Worm (Caenorhabditis elegans): ENCODE measurements around the gene nhr-172.

The nhr-172 gene

DNA sequence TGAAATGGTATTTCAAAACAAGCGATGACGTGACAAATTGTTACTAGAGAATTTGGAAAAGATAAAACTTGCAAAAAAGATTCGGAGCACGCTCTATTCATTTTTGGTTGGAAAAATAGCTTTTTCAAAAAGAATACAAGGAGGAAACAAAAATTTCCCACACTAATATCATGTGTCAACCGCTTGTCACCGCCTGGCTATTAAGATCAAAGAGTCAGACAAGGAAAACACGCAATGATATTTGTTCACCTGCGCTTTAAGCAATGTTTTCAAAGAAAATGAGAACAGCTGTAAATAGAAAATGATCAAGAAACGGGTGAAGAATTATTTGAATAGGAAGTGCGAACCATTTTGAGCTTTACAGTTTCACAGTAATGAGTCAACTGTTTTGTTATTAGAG lies 32.0 kb upstream of the nhr-172 start, which contains the start of gene srh-125:
Gene srh-125, minus strand, starts transcription at position 101 of the 400 bp plus-strand sequence.
- TF ChIP-seq nhr-12 (tag; optimal IDR thresholded peaks at IDR 0.05): no peak
- no peak for TF ChIP-seq ztf-11 (tag; optimal IDR thresholded peaks at IDR 0.05)
- TF ChIP-seq nhr-2 (tag; optimal IDR thresholded peaks at IDR 0.05): no peak
- TF ChIP-seq lin-13 (tag; optimal IDR thresholded peaks at IDR 0.05): no peak
- TF ChIP-seq lin-32 (GFP tag; optimal IDR thresholded peaks at IDR 0.05): no peak
- TF ChIP-seq zip-8 (tag; optimal IDR thresholded peaks at IDR 0.05): no peak
- TF ChIP-seq mls-2 (tag; optimal IDR thresholded peaks at IDR 0.05): no peak
- no peak for TF ChIP-seq hlh-1 (tag; optimal IDR thresholded peaks at IDR 0.05)
- TF ChIP-seq drap-1 (GFP tag; optimal IDR thresholded peaks at IDR 0.05): no peak
- no peak for TF ChIP-seq bed-3 (GFP tag; optimal IDR thresholded peaks at IDR 0.05)
- TF ChIP-seq ham-2 (GFP tag; optimal IDR thresholded peaks at IDR 0.05): no peak
- TF ChIP-seq nhr-28 (tag; optimal IDR thresholded peaks at IDR 0.05): no peak
- no peak for TF ChIP-seq cnd-1 (tag; optimal IDR thresholded peaks at IDR 0.05)
- TF ChIP-seq mab-5 (tag; optimal IDR thresholded peaks at IDR 0.05): no peak
- TF ChIP-seq lsy-2 (tag; optimal IDR thresholded peaks at IDR 0.05): no peak
- no peak for TF ChIP-seq M03D4.4 (tag; optimal IDR thresholded peaks at IDR 0.05)
- TF ChIP-seq snpc-4 (tag; optimal IDR thresholded peaks at IDR 0.05): no peak
- TF ChIP-seq unc-62 (GFP tag; optimal IDR thresholded peaks at IDR 0.05): no peak
- no peak for TF ChIP-seq mep-1 (tag; optimal IDR thresholded peaks at IDR 0.05)

- TF ChIP-seq tbx-8 (GFP tag; optimal IDR thresholded peaks at IDR 0.05) (no peak), zip-8 (tag; optimal IDR thresholded peaks at IDR 0.05) (no peak), lin-13 (tag; optimal IDR thresholded peaks at IDR 0.05) (no peak), elt-3 (tag; optimal IDR thresholded peaks at IDR 0.05) (no peak), ceh-83 (GFP tag; optimal IDR thresholded peaks at IDR 0.05) (no peak)
These were observed 30.4 kb upstream of the nhr-172 start, which contains the start of gene str-190 for ce11 chrV:7478404-7478803. str-190 (minus strand) TSS chrV:7478504.

DNA sequence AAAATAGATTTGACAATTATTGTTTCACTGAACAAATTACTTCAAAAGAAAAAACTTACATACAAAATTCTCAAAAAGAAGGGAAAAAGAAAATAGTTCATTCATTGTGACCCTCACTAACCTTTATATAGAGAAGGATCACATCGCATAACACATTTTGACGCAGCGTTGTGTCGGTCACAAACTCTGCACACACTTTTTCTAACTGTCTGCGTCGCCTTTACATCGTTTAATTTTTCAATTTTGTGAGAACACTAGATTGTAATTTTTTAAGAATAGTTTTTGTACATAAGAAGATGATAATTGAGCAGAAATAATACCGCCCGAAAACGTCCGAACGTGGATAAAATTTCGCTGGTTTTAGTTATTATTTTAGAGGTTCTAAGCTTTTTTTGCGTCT lies 27.8 kb upstream of the nhr-172 start, which contains the start of gene C18B10.6:
Gene C18B10.6, minus strand, starts transcription at position 101 of the 400 bp plus-strand sequence.
- TF ChIP-seq drap-1 (GFP tag; optimal IDR thresholded peaks at IDR 0.05): no peak
- no peak for TF ChIP-seq unc-39 (tag; optimal IDR thresholded peaks at IDR 0.05)
- no peak for TF ChIP-seq elt-3 (tag; optimal IDR thresholded peaks at IDR 0.05)
- no peak for TF ChIP-seq ham-2 (GFP tag; optimal IDR thresholded peaks at IDR 0.05)
- TF ChIP-seq elt-1 (tag; optimal IDR thresholded peaks at IDR 0.05; ENCODE audit: borderline replicate concordance, insufficient read depth): no peak
- no peak for TF ChIP-seq unc-120 (tag; optimal IDR thresholded peaks at IDR 0.05; ENCODE audit: poor library complexity, severe bottlenecking)
- no peak for TF ChIP-seq mab-5 (tag; optimal IDR thresholded peaks at IDR 0.05)
- TF ChIP-seq hlh-1 (tag; optimal IDR thresholded peaks at IDR 0.05): no peak
- TF ChIP-seq nhr-76 (tag; optimal IDR thresholded peaks at IDR 0.05): no peak
- no peak for TF ChIP-seq blmp-1 (tag; optimal IDR thresholded peaks at IDR 0.05)
- TF ChIP-seq mep-1 (tag; optimal IDR thresholded peaks at IDR 0.05): no peak
- no peak for TF ChIP-seq ztf-11 (tag; optimal IDR thresholded peaks at IDR 0.05)

DNA sequence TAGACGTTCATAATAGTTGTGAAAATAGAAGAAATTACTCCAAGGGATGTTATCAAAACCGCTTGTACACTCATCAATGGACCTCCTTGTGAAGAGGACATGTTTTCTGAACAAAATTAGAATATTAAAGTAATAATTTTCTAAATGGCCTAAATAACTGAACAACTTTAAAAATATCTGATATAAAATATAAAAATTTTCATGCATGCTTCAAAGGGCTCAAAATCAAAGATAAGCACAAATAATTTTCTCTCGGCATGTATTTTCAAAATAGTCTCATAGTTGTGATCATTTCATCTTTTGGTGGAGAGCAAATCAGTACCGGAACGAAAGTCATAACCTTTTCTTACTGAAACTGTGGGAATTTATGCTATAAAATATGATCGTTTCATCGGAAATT lies 23.8 kb upstream of the nhr-172 start, which contains the start of gene srbc-8:
Gene srbc-8, minus strand, starts transcription at position 101 of the 400 bp plus-strand sequence.
- TF ChIP-seq sptf-1 (tag; optimal IDR thresholded peaks at IDR 0.05) (no peak), pha-4 (tag; optimal IDR thresholded peaks at IDR 0.05) (no peak), sem-2 (GFP tag; optimal IDR thresholded peaks at IDR 0.05) (no peak), elt-1 (tag; optimal IDR thresholded peaks at IDR 0.05; ENCODE audit: borderline replicate concordance, insufficient read depth) (no peak), tbx-8 (GFP tag; optimal IDR thresholded peaks at IDR 0.05) (no peak), mls-2 (tag; optimal IDR thresholded peaks at IDR 0.05) (no peak), bed-3 (GFP tag; optimal IDR thresholded peaks at IDR 0.05) (no peak), nhr-76 (tag; optimal IDR thresholded peaks at IDR 0.05) (no peak), ham-2 (GFP tag; optimal IDR thresholded peaks at IDR 0.05) (no peak), ztf-11 (tag; optimal IDR thresholded peaks at IDR 0.05) (no peak), nhr-12 (tag; optimal IDR thresholded peaks at IDR 0.05) (no peak), lin-32 (GFP tag; optimal IDR thresholded peaks at IDR 0.05) (no peak), flh-1 (GFP tag; optimal IDR thresholded peaks at IDR 0.05) (no peak), drap-1 (GFP tag; optimal IDR thresholded peaks at IDR 0.05) (no peak), nhr-2 (tag; optimal IDR thresholded peaks at IDR 0.05) (no peak), cnd-1 (tag; optimal IDR thresholded peaks at IDR 0.05) (no peak)

DNA sequence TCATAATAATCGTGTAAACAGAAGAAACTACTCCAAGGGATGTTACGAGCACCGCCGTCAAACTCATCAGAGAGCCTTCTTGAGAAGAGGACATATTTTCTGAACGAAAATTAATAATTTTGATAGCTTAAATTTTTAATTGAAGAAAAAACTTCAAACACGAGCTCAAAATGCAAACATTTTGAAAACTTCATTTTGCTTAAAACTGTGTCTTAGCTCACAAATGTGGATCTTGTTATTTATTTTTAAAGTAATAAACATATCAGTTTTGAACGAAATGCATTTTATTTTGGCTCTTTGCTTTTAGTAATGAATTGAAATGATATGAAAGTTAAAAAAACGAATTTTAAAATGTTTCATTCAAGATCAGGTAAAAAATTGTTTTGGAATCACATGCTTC lies 21.3 kb upstream of the nhr-172 start, which contains the start of gene srbc-7:
Gene srbc-7, minus strand, starts transcription at position 101 of the 400 bp plus-strand sequence.
- TF ChIP-seq ztf-11 (tag; optimal IDR thresholded peaks at IDR 0.05) (no peak), hlh-1 (tag; optimal IDR thresholded peaks at IDR 0.05) (no peak), mab-5 (tag; optimal IDR thresholded peaks at IDR 0.05) (no peak), ham-2 (GFP tag; optimal IDR thresholded peaks at IDR 0.05) (no peak), unc-62 (GFP tag; optimal IDR thresholded peaks at IDR 0.05) (no peak), drap-1 (GFP tag; optimal IDR thresholded peaks at IDR 0.05) (no peak), nhr-76 (tag; optimal IDR thresholded peaks at IDR 0.05) (no peak), nhr-237 (tag; optimal IDR thresholded peaks at IDR 0.05) (no peak)

Data from whole organism, mixed stage, embryonic.